Fruit fly (Drosophila melanogaster): ENCODE results near the gene CG1532.

CG1532 gene

DNA sequence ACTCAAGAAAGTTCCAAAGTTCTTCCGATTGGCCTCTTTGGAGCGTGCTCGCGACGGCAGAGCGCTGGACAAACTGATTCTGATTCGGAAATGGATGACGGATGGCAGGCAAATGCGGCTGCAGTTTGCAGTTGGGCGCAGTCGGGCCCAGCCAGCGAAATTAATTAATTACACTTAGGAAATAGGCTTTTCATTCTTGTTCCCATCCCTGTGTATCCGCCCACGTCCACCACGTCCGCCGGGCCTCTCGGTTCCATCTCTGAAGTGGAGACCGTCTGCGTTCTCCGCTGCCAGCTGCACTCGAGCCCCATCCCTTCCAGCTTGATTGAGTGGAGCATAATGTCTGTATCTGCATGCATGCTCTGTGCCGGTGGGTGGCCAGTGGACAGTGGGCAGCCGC, 12.3 kb upstream of the CG1532 start, which contains the start of gene CG15449:
TSS of gene CG15449 (minus strand) at position 101 of the 400 bp plus-strand sequence.
- no peak for TF ChIP-seq insv (optimal IDR thresholded peaks at IDR 0.05)
- no peak for TF ChIP-seq Sin3A (optimal IDR thresholded peaks at IDR 0.05)
- TF ChIP-seq h (optimal IDR thresholded peaks at IDR 0.05), result no peak
- TF ChIP-seq Myc (optimal IDR thresholded peaks at IDR 0.05), result no peak
- no peak for TF ChIP-seq ttk (optimal IDR thresholded peaks at IDR 0.05)
- no peak for TF ChIP-seq psq (optimal IDR thresholded peaks at IDR 0.05)

DNA sequence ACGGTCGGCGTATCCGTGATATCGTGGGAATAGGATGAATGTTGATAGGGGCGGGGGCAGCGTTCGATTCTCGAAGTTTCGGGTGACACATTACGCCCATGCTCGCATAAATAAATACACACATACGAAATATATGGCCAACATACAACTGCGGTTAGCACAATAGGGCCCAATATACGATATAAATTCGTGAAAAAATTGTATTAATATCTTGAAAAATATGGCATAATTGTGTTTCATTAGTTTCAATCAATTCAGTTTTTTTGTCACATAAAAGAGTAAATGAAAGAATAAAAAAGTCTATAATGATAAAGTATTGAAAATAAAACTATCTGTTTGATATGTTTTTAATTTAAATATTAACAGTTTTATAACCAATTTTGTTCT, 7.8 kb upstream of the CG1532 start:
- TF ChIP-seq h (optimal IDR thresholded peaks at IDR 0.05) (no peak), Sin3A (optimal IDR thresholded peaks at IDR 0.05) (no peak), ttk (optimal IDR thresholded peaks at IDR 0.05) (no peak), psq (optimal IDR thresholded peaks at IDR 0.05) (no peak), insv (optimal IDR thresholded peaks at IDR 0.05) (no peak), Myc (optimal IDR thresholded peaks at IDR 0.05) (no peak)

- no peak for TF ChIP-seq Myc (optimal IDR thresholded peaks at IDR 0.05)
- no peak for TF ChIP-seq h (optimal IDR thresholded peaks at IDR 0.05)
- TF ChIP-seq insv (optimal IDR thresholded peaks at IDR 0.05), result no peak
- TF ChIP-seq ttk (optimal IDR thresholded peaks at IDR 0.05), result no peak
Observed at dm6 chrX:21035208-21035937, 7.2 kb upstream of the CG1532 start, which contains the start of gene Ntf-2. TSS of gene Ntf-2 (plus strand) at chrX:21035469.

dm6 chrX:21034638-21035037, 6.5 kb upstream of the CG1532 start:
- TF ChIP-seq ttk (optimal IDR thresholded peaks at IDR 0.05) (no peak), Sin3A (optimal IDR thresholded peaks at IDR 0.05) (no peak), insv (optimal IDR thresholded peaks at IDR 0.05) (no peak), Myc (optimal IDR thresholded peaks at IDR 0.05) (no peak), h (optimal IDR thresholded peaks at IDR 0.05) (no peak)

DNA sequence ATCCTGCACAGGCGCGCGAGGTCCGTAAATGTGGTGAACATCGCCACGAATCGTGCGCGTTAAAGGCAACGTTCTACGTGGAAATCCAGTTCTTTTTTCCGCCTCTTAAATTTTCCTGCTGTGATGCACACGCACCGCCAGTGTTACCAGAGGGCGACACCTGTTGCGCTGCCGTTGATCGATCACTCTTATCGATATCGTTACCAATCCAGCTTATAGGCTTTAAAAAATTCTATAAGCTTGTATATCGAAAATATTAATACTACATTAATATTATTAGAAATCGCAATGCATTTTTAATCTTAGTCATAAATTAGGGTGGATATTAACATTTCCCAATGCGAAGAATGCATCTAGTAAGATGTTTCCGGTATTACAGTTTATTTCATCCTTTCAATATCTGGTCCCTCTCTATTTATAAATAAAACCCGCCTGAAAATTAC, 3.7 kb upstream of the CG1532 start, which contains the start of gene CG1529:
TSS of gene CG1529 (minus strand) at position 132 of the 443 bp plus-strand sequence.
- TF ChIP-seq psq (optimal IDR thresholded peaks at IDR 0.05), result no peak
- TF ChIP-seq ttk (optimal IDR thresholded peaks at IDR 0.05), result no peak
- no peak for TF ChIP-seq insv (optimal IDR thresholded peaks at IDR 0.05)
- TF ChIP-seq Sin3A (optimal IDR thresholded peaks at IDR 0.05), result no peak
- TF ChIP-seq h (optimal IDR thresholded peaks at IDR 0.05), result no peak
- no peak for TF ChIP-seq Myc (optimal IDR thresholded peaks at IDR 0.05)

- TF ChIP-seq psq (optimal IDR thresholded peaks at IDR 0.05), result no peak
- no peak for TF ChIP-seq Myc (optimal IDR thresholded peaks at IDR 0.05)
- no peak for TF ChIP-seq insv (optimal IDR thresholded peaks at IDR 0.05)
- TF ChIP-seq ttk (optimal IDR thresholded peaks at IDR 0.05), result no peak
- no peak for TF ChIP-seq Sin3A (optimal IDR thresholded peaks at IDR 0.05)
- no peak for TF ChIP-seq h (optimal IDR thresholded peaks at IDR 0.05)
Observed at dm6 chrX:21025788-21026187, 2.4 kb downstream of the CG1532 start, which contains the start of gene r-cup. TSS of gene r-cup (minus strand) at chrX:21025888.

DNA sequence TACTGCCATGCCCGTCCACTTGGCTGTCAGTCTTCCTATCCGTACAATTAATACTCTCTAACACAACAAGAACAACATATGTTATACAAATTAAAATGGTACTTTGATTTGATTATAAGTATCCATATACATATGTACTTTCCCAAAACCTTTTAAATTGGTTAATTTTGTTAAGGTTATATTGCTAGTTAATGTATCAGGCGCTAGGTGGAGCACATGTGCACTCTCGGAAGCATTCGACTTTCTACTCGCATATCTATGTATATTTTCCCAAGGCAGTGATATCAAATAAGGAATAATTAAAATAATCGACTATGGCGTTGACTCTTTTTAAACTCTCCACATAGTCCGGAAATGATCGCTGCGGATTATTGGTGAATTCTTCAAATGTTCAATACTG, 10.6 kb downstream of the CG1532 start:
- no peak for TF ChIP-seq psq (optimal IDR thresholded peaks at IDR 0.05)
- no peak for TF ChIP-seq ttk (optimal IDR thresholded peaks at IDR 0.05)
- TF ChIP-seq Myc (optimal IDR thresholded peaks at IDR 0.05), result no peak

DNA sequence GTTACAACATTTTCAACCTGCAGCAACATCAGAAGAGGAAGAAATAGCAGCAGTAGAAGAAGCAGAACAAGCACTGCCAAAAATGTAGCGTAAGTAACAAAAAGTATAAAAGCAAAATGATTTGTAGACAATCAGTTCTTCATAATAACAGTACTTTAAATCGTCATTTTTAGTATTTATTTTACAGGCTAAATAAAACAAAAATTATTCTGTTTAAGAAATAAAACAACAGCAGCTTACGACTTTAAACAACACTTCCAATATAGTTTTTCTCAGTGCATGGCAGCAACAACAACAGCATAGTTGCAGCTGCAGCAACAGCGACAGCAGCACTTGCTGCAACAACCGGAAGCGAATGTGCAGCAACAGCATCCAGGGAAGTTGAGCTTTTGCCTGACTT, 17.6 kb downstream of the CG1532 start:
- TF ChIP-seq Sin3A (optimal IDR thresholded peaks at IDR 0.05), result no peak
- no peak for TF ChIP-seq Myc (optimal IDR thresholded peaks at IDR 0.05)
- no peak for TF ChIP-seq psq (optimal IDR thresholded peaks at IDR 0.05)
- TF ChIP-seq ttk (optimal IDR thresholded peaks at IDR 0.05), result no peak
- TF ChIP-seq h (optimal IDR thresholded peaks at IDR 0.05), result no peak
- no peak for TF ChIP-seq insv (optimal IDR thresholded peaks at IDR 0.05)

- no peak for TF ChIP-seq h (optimal IDR thresholded peaks at IDR 0.05)
- TF ChIP-seq Myc (optimal IDR thresholded peaks at IDR 0.05), result no peak
- TF ChIP-seq ttk (optimal IDR thresholded peaks at IDR 0.05), result no peak
- no peak for TF ChIP-seq Sin3A (optimal IDR thresholded peaks at IDR 0.05)
- TF ChIP-seq insv (optimal IDR thresholded peaks at IDR 0.05), result no peak
- no peak for TF ChIP-seq psq (optimal IDR thresholded peaks at IDR 0.05)
Observed at dm6 chrX:20984386-20984785, 43.8 kb downstream of the CG1532 start, which contains the start of gene CG11666. TSS of gene CG11666 (plus strand) at chrX:20984686.

- TF ChIP-seq Sin3A (optimal IDR thresholded peaks at IDR 0.05) (no peak), psq (optimal IDR thresholded peaks at IDR 0.05) (no peak), insv (optimal IDR thresholded peaks at IDR 0.05) (no peak), Myc (optimal IDR thresholded peaks at IDR 0.05) (no peak), h (optimal IDR thresholded peaks at IDR 0.05) (no peak), ttk (optimal IDR thresholded peaks at IDR 0.05) (no peak)
Observed at dm6 chrX:20977986-20978385, 50.2 kb downstream of the CG1532 start, which contains the start of gene CG44426. TSS of gene CG44426 (plus strand) at chrX:20978286.

Data from Kc167 (cell line).